Worm (Caenorhabditis elegans): ENCODE measurements around the gene ZC376.8.
"Not testable (repeated sequence)": the region's sequence is repeated elsewhere in the genome, so short reads cannot be mapped to it uniquely, and the experiment has no call there.

- TF ChIP-seq F49E8.2 (tag; optimal IDR thresholded peaks at IDR 0.05; ENCODE audit: borderline replicate concordance); lin-39 (tag; optimal IDR thresholded peaks at IDR 0.05); gei-8 (GFP tag; optimal IDR thresholded peaks at IDR 0.05); zip-11 (GFP tag; IDR thresholded peaks at IDR 0.05); php-3 (GFP tag; IDR thresholded peaks at IDR 0.05); skn-1 (tag; optimal IDR thresholded peaks at IDR 0.05): not testable (repeated sequence)
These were observed 42.3 kb upstream of the ZC376.8 start, which contains the start of gene AH10.4 for ce11 chrV:14137766-14138165.
